Worm (Caenorhabditis elegans) whole organism, L2 larva: ENCODE data around the gene W02B12.16.

ENCODE experiments used
- aly-2 ChIP-seq: fragments of 150-350 bp; optimal IDR thresholded peaks from 2 replicates; lab custom pipeline; 2014; ENCODE audit warnings: missing biosample characterization, missing genetic modification characterization
- ama-1 ChIP-seq: fragments of 150-350 bp; optimal IDR thresholded peaks from 2 replicates; lab custom pipeline; 2018; ENCODE audit warnings: inconsistent platforms
- ceh-82 ChIP-seq: fragments of 150-350 bp; optimal IDR thresholded peaks from 2 replicates; lab custom pipeline; 2014; ENCODE audit warnings: missing biosample characterization, missing genetic modification characterization
- elt-1 ChIP-seq: fragments of 150-350 bp; optimal IDR thresholded peaks from 2 replicates; lab custom pipeline; 2014; ENCODE audit warnings: missing biosample characterization, missing genetic modification characterization
- elt-3 ChIP-seq: sonication (generic microtip); optimal IDR thresholded peaks from 2 replicates; lab custom pipeline; 2017; ENCODE audit warnings: missing biosample characterization, missing genetic modification characterization
- fos-1 ChIP-seq: fragments of 150-350 bp; optimal IDR thresholded peaks from 2 replicates; lab custom pipeline; 2014; ENCODE audit warnings: missing biosample characterization, missing genetic modification characterization
- gmeb-1 ChIP-seq: fragments of 150-350 bp; optimal IDR thresholded peaks from 2 replicates; lab custom pipeline; 2014; ENCODE audit warnings: missing biosample characterization, missing genetic modification characterization
- lsy-2 ChIP-seq, 2 experiments: fragments of 150-350 bp in 1 of 2; sonication (generic microtip) in 1 of 2; optimal IDR thresholded peaks; 2 replicates each; lab custom pipeline; 2014 to 2017; ENCODE audit warnings: missing biosample characterization in 2 of 2, missing genetic modification characterization in 2 of 2
- mdl-1 ChIP-seq, 2 experiments: fragments of 150-350 bp in 1 of 2; sonication (generic microtip) in 1 of 2; optimal IDR thresholded peaks; 2 replicates each; lab custom pipeline; 2017; ENCODE audit warnings: missing biosample characterization in 2 of 2, missing genetic modification characterization in 2 of 2
- nhr-12 ChIP-seq: fragments of 150-350 bp; optimal IDR thresholded peaks from 2 replicates; lab custom pipeline; 2014; ENCODE audit warnings: missing biosample characterization, missing genetic modification characterization
- nhr-6 ChIP-seq: fragments of 150-350 bp; optimal IDR thresholded peaks from 2 replicates; lab custom pipeline; 2014; ENCODE audit warnings: missing biosample characterization, missing genetic modification characterization
- skn-1 ChIP-seq: sonication (generic microtip); optimal IDR thresholded peaks from 2 replicates; lab custom pipeline; 2017; ENCODE audit warnings: missing biosample characterization, missing genetic modification characterization
- snpc-4 ChIP-seq: fragments of 150-350 bp; optimal IDR thresholded peaks from 2 replicates; lab custom pipeline; 2014; ENCODE audit warnings: missing biosample characterization, missing genetic modification characterization

DNA sequence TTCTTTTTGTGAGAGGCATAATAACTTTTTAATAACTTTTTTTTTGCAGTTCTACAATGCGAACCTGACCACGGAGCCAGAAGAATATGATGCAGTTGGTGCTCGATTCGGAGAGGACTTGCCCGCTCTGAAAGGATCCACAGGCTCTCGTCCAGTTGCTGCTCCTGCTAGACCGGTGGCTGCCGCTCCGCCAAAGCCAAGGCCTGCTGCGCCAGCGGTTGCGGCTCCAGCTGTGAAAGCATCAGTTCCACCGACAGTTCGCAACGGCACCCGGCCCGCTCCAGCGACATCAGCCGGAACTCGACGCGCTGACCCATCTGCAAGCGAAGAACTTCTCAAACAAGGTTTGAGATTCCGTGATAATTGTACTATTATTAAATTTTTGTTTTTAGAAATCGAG is 33.2 kb downstream of the W02B12.16 start:
- TF ChIP-seq snpc-4 = no peak
- no peak for TF ChIP-seq nhr-12 (tag; lab: Kevin White, UChicago)
- TF ChIP-seq ceh-82 (tag; lab: Kevin White, UChicago) = no peak
- no peak for TF ChIP-seq ama-1 (lab: Kevin White, UChicago)
- TF ChIP-seq skn-1 (tag; lab: Kevin White, UChicago) = no peak
- no peak for TF ChIP-seq gmeb-1
- no peak for TF ChIP-seq mdl-1 (tag; optimal IDR thresholded peaks at IDR 0.05; lab: Kevin White, UChicago)
- TF ChIP-seq fos-1 (tag; lab: Kevin White, UChicago) = no peak
- no peak for TF ChIP-seq lsy-2 (tag; optimal IDR thresholded peaks at IDR 0.05; lab: Kevin White, UChicago)
- no peak for TF ChIP-seq elt-1 (tag; lab: Kevin White, UChicago)
- no peak for TF ChIP-seq nhr-6 (tag; lab: Kevin White, UChicago)
- TF ChIP-seq elt-3 = no peak
- TF ChIP-seq aly-2 (tag; lab: Kevin White, UChicago) = no peak
